Worm (Caenorhabditis elegans): ENCODE results near the gene vit-3.

Gene vit-3

ce11 chrX:3572490-3572889 is at the start of gene vit-3:
TSS of gene vit-3 (minus strand) at chrX:3572549.
- TF ChIP-seq mef-2 (tag; optimal IDR thresholded peaks at IDR 0.05) (no peak), unc-62 (GFP tag; optimal IDR thresholded peaks at IDR 0.05) (no peak), ceh-88 (GFP tag; IDR thresholded peaks at IDR 0.05) (no peak), isw-1 (GFP tag; IDR thresholded peaks at IDR 0.05) (no peak), dsc-1 (tag; optimal IDR thresholded peaks at IDR 0.05) (no peak), elt-3 (tag; optimal IDR thresholded peaks at IDR 0.05) (no peak), nhr-11 (tag; optimal IDR thresholded peaks at IDR 0.05) (no peak)

ce11 chrX:3618842-3619241 is 46.5 kb upstream of the vit-3 start:
- TF ChIP-seq efl-1 (optimal IDR thresholded peaks at IDR 0.05) (no peak), efl-1 (GFP tag; optimal IDR thresholded peaks at IDR 0.05 in 1 of 2) (no peak), lin-14 (GFP tag; optimal IDR thresholded peaks at IDR 0.05) (peak; percentile 9)

- TF ChIP-seq pax-3 (tag; optimal IDR thresholded peaks at IDR 0.05) (no peak), ces-1 (GFP tag; optimal IDR thresholded peaks at IDR 0.05) (no peak), nhr-11 (tag; optimal IDR thresholded peaks at IDR 0.05) (no peak), nhr-76 (tag; optimal IDR thresholded peaks at IDR 0.05) (no peak), lin-39 (tag; optimal IDR thresholded peaks at IDR 0.05) (no peak), snu-23 (GFP tag; optimal IDR thresholded peaks at IDR 0.05) (no peak), mep-1 (tag; optimal IDR thresholded peaks at IDR 0.05) (no peak), Y116A8C.19 (tag; optimal IDR thresholded peaks at IDR 0.05; ENCODE audit: borderline replicate concordance) (no peak), hlh-4 (tag; optimal IDR thresholded peaks at IDR 0.05) (no peak), efl-3 (GFP tag; optimal IDR thresholded peaks at IDR 0.05) (no peak), dpl-1 (GFP tag; optimal IDR thresholded peaks at IDR 0.05) (no peak), tlp-1 (tag; optimal IDR thresholded peaks at IDR 0.05) (no peak), unc-130 (tag; optimal IDR thresholded peaks at IDR 0.05) (no peak), unc-98 (GFP tag; IDR thresholded peaks at IDR 0.05) (no peak), irx-1 (tag; optimal IDR thresholded peaks at IDR 0.05) (no peak), lin-35 (GFP tag; optimal IDR thresholded peaks at IDR 0.05) (no peak)
Measured at ce11 chrX:3617218-3617617, 44.9 kb upstream of the vit-3 start, which contains the start of gene del-9. TSS of gene del-9 (minus strand) at chrX:3617318.

- peak in 1 of 2 experiments; percentile 29 for TF ChIP-seq lin-35 (GFP tag; optimal IDR thresholded peaks at IDR 0.05)
- no peak for TF ChIP-seq efl-1 (optimal IDR thresholded peaks at IDR 0.05)
- peak in 1 of 2 experiments; percentile 67 for TF ChIP-seq efl-1 (GFP tag; optimal IDR thresholded peaks at IDR 0.05 in 1 of 2)
- TF ChIP-seq zip-4 (GFP tag; optimal IDR thresholded peaks at IDR 0.05), result no peak
- peak; percentile 70 for TF ChIP-seq elt-2 (tag; optimal IDR thresholded peaks at IDR 0.05)
- peak; percentile 49 for TF ChIP-seq pqm-1 (tag; optimal IDR thresholded peaks at IDR 0.05)
Measured at ce11 chrX:3613665-3614064, 41.3 kb upstream of the vit-3 start.

- TF ChIP-seq mep-1 (tag; optimal IDR thresholded peaks at IDR 0.05), result no peak
- TF ChIP-seq egl-27 (tag; optimal IDR thresholded peaks at IDR 0.05), result no peak
- TF ChIP-seq lin-35 (GFP tag; optimal IDR thresholded peaks at IDR 0.05), result no peak
- no peak for TF ChIP-seq efl-3 (GFP tag; optimal IDR thresholded peaks at IDR 0.05)
- no peak for TF ChIP-seq nhr-19 (GFP tag; conservative IDR thresholded peaks at IDR 0.05)
- no peak for TF ChIP-seq unc-130 (tag; optimal IDR thresholded peaks at IDR 0.05)
- no peak for TF ChIP-seq nhr-47 (tag; optimal IDR thresholded peaks at IDR 0.05)
- TF ChIP-seq ces-1 (GFP tag; optimal IDR thresholded peaks at IDR 0.05), result no peak
- no peak for TF ChIP-seq snpc-4 (tag; optimal IDR thresholded peaks at IDR 0.05)
Measured at ce11 chrX:3611740-3612139, 39.4 kb upstream of the vit-3 start.

- TF ChIP-seq zip-4 (GFP tag; optimal IDR thresholded peaks at IDR 0.05) (no peak), nhr-237 (tag; optimal IDR thresholded peaks at IDR 0.05) (no peak), elt-2 (tag; optimal IDR thresholded peaks at IDR 0.05) (peak; percentile 35), efl-1 (optimal IDR thresholded peaks at IDR 0.05) (no peak), efl-1 (GFP tag; optimal IDR thresholded peaks at IDR 0.05 in 1 of 2) (peak in 1 of 2 experiments; percentile 72), lin-13 (GFP tag; optimal IDR thresholded peaks at IDR 0.05) (no peak), mab-9 (GFP tag; IDR thresholded peaks at IDR 0.05) (no peak), C16A3.4 (tag; optimal IDR thresholded peaks at IDR 0.05) (no peak), ztf-11 (tag; optimal IDR thresholded peaks at IDR 0.05) (no peak), sup-37 (GFP tag; optimal IDR thresholded peaks at IDR 0.05) (no peak)
Measured at ce11 chrX:3611042-3611623, 38.8 kb upstream of the vit-3 start, which contains the start of gene C18B2.5. TSS of gene C18B2.5 (minus strand) at chrX:3611092.

Measured in whole organism, L1 larva.